Worm (Caenorhabditis elegans) whole organism, L2 larva: ENCODE results near the gene K02C4.5.

Source experiments
- C34F6.9 ChIP-seq: fragments of 150-350 bp; optimal IDR thresholded peaks from 2 replicates; lab custom pipeline; 2014; ENCODE audit warnings: missing biosample characterization, missing genetic modification characterization
- F13H6.1 ChIP-seq: sonication (generic microtip); optimal IDR thresholded peaks from 2 replicates; lab custom pipeline; 2016; ENCODE audit warnings: missing genetic modification characterization, missing compliant biosample characterization
- Y55F3AM.14 ChIP-seq: fragments of 200-800 bp; sonication (Bioruptor generic); optimal IDR thresholded peaks from 2 replicates; lab custom pipeline; 2018; ENCODE audit warnings: mild to moderate bottlenecking, missing genetic modification characterization, missing compliant biosample characterization
- ZK546.5 ChIP-seq: sonication (generic microtip); optimal IDR thresholded peaks from 2 replicates; lab custom pipeline; 2017; ENCODE audit warnings: missing biosample characterization, missing genetic modification characterization
- aly-2 ChIP-seq: fragments of 150-350 bp; optimal IDR thresholded peaks from 2 replicates; lab custom pipeline; 2014; ENCODE audit warnings: missing biosample characterization, missing genetic modification characterization
- blmp-1 ChIP-seq: sonication (generic microtip); optimal IDR thresholded peaks from 2 replicates; lab custom pipeline; 2017; ENCODE audit warnings: missing genetic modification characterization, mild to moderate bottlenecking, missing compliant biosample characterization, antibody characterized with exemption, moderate library complexity; ENCODE audit not compliant: insufficient read depth
- ceh-16 ChIP-seq: fragments of 150-350 bp; optimal IDR thresholded peaks from 2 replicates; lab custom pipeline; 2014; ENCODE audit warnings: missing biosample characterization, missing genetic modification characterization
- ceh-82 ChIP-seq: fragments of 150-350 bp; optimal IDR thresholded peaks from 2 replicates; lab custom pipeline; 2014; ENCODE audit warnings: missing biosample characterization, missing genetic modification characterization
- crh-2 ChIP-seq: sonication (generic microtip); optimal IDR thresholded peaks from 2 replicates; lab custom pipeline; 2017; ENCODE audit warnings: missing biosample characterization, missing genetic modification characterization
- dmd-4 ChIP-seq: sonication (generic microtip); optimal IDR thresholded peaks from 2 replicates; lab custom pipeline; 2017; ENCODE audit warnings: missing biosample characterization, missing genetic modification characterization
- egl-27 ChIP-seq: sonication (generic microtip); optimal IDR thresholded peaks from 3 replicates; lab custom pipeline; 2017; ENCODE audit warnings: missing biosample characterization, missing genetic modification reagents, missing genetic modification characterization
- elt-1 ChIP-seq: fragments of 150-350 bp; optimal IDR thresholded peaks from 2 replicates; lab custom pipeline; 2014; ENCODE audit warnings: missing biosample characterization, missing genetic modification characterization
- elt-3 ChIP-seq: sonication (generic microtip); optimal IDR thresholded peaks from 2 replicates; lab custom pipeline; 2017; ENCODE audit warnings: missing biosample characterization, missing genetic modification characterization
- fos-1 ChIP-seq: fragments of 150-350 bp; optimal IDR thresholded peaks from 2 replicates; lab custom pipeline; 2014; ENCODE audit warnings: missing biosample characterization, missing genetic modification characterization
- gmeb-1 ChIP-seq: fragments of 150-350 bp; optimal IDR thresholded peaks from 2 replicates; lab custom pipeline; 2014; ENCODE audit warnings: missing biosample characterization, missing genetic modification characterization
- lin-11 ChIP-seq: fragments of 150-350 bp; sonication (generic microtip); optimal IDR thresholded peaks from 2 replicates; lab custom pipeline; 2014; ENCODE audit warnings: missing biosample characterization, missing genetic modification characterization, inconsistent platforms, mixed read lengths
- lin-13 ChIP-seq: fragments of 150-350 bp; optimal IDR thresholded peaks from 2 replicates; lab custom pipeline; 2014; ENCODE audit warnings: missing biosample characterization, missing genetic modification reagents, missing genetic modification characterization
- lsy-2 ChIP-seq, 2 experiments: fragments of 150-350 bp in 1 of 2; sonication (generic microtip) in 1 of 2; optimal IDR thresholded peaks; 2 replicates each; lab custom pipeline; 2014 to 2017; ENCODE audit warnings: missing biosample characterization in 2 of 2, missing genetic modification characterization in 2 of 2
- mbf-1 ChIP-seq: sonication (generic microtip); optimal IDR thresholded peaks from 2 replicates; lab custom pipeline; 2017; ENCODE audit warnings: missing biosample characterization, missing genetic modification characterization
- mdl-1 ChIP-seq, 2 experiments: fragments of 150-350 bp in 1 of 2; sonication (generic microtip) in 1 of 2; optimal IDR thresholded peaks; 2 replicates each; lab custom pipeline; 2017; ENCODE audit warnings: missing biosample characterization in 2 of 2, missing genetic modification characterization in 2 of 2
- nhr-10 ChIP-seq: sonication (generic microtip); optimal IDR thresholded peaks from 2 replicates; lab custom pipeline; 2017; ENCODE audit warnings: missing biosample characterization, missing genetic modification characterization
- nhr-12 ChIP-seq: fragments of 150-350 bp; optimal IDR thresholded peaks from 2 replicates; lab custom pipeline; 2014; ENCODE audit warnings: missing biosample characterization, missing genetic modification characterization
- nhr-129 ChIP-seq: fragments of 150-350 bp; optimal IDR thresholded peaks from 2 replicates; lab custom pipeline; 2014; ENCODE audit warnings: missing biosample characterization, missing genetic modification characterization
- nhr-21 ChIP-seq: fragments of 150-350 bp; optimal IDR thresholded peaks from 2 replicates; lab custom pipeline; 2014; ENCODE audit warnings: missing biosample characterization, missing genetic modification characterization
- nhr-25 ChIP-seq: fragments of 150-350 bp; sonication (generic microtip); optimal IDR thresholded peaks from 3 replicates; lab custom pipeline; 2014; ENCODE audit warnings: missing biosample characterization, missing genetic modification characterization
- nhr-77 ChIP-seq: fragments of 150-350 bp; optimal IDR thresholded peaks from 2 replicates; lab custom pipeline; 2014; ENCODE audit warnings: missing biosample characterization, missing genetic modification characterization
- peb-1 ChIP-seq: fragments of 150-350 bp; optimal IDR thresholded peaks from 2 replicates; lab custom pipeline; 2014; ENCODE audit warnings: missing biosample characterization, missing genetic modification characterization
- skn-1 ChIP-seq: sonication (generic microtip); optimal IDR thresholded peaks from 2 replicates; lab custom pipeline; 2017; ENCODE audit warnings: missing biosample characterization, missing genetic modification characterization
- snpc-4 ChIP-seq: fragments of 150-350 bp; optimal IDR thresholded peaks from 2 replicates; lab custom pipeline; 2014; ENCODE audit warnings: missing biosample characterization, missing genetic modification characterization
- unc-39 ChIP-seq: fragments of 150-350 bp; optimal IDR thresholded peaks from 2 replicates; lab custom pipeline; 2014; ENCODE audit warnings: missing biosample characterization, missing genetic modification characterization
- zag-1 ChIP-seq: fragments of 150-350 bp; optimal IDR thresholded peaks from 2 replicates; lab custom pipeline; 2014; ENCODE audit warnings: missing biosample characterization, missing genetic modification characterization
- ztf-1 ChIP-seq: fragments of 200-800 bp; sonication (Bioruptor generic); conservative IDR thresholded peaks from 2 replicates; pipeline ENCODE4 v1.3.6; 2022; ENCODE audit warnings: missing genetic modification characterization, missing compliant biosample characterization
- ztf-4 ChIP-seq: fragments of 150-350 bp; optimal IDR thresholded peaks from 2 replicates; lab custom pipeline; 2014; ENCODE audit warnings: missing biosample characterization, missing genetic modification characterization

Gene K02C4.5

ce11 chrII:8078041-8078440 is at the start of gene K02C4.5:
TSS of gene K02C4.5 (plus strand) at chrII:8078435.
- no peak for TF ChIP-seq lin-13
- TF ChIP-seq peb-1, result no peak
- TF ChIP-seq skn-1 (tag; lab: Kevin White, UChicago), result peak; percentile 11
- TF ChIP-seq nhr-12 (tag; lab: Kevin White, UChicago), result no peak
- TF ChIP-seq lin-11 (tag; lab: Kevin White, UChicago), result no peak
- TF ChIP-seq ceh-16, result no peak
- no peak for TF ChIP-seq Y55F3AM.14 (GFP tag; lab: Kevin White, UChicago)
- TF ChIP-seq nhr-10 (tag; lab: Kevin White, UChicago), result no peak
- no peak for TF ChIP-seq dmd-4 (tag; lab: Kevin White, UChicago)
- TF ChIP-seq aly-2 (tag; lab: Kevin White, UChicago), result no peak
- TF ChIP-seq fos-1 (tag; lab: Kevin White, UChicago), result peak; percentile 98
- no peak for TF ChIP-seq mdl-1 (tag; optimal IDR thresholded peaks at IDR 0.05; lab: Kevin White, UChicago)
- no peak for TF ChIP-seq nhr-21 (tag; lab: Kevin White, UChicago)
- TF ChIP-seq crh-2 (tag; lab: Kevin White, UChicago), result peak; percentile 48
- no peak for TF ChIP-seq snpc-4 (tag; lab: Kevin White, UChicago)
- no peak for TF ChIP-seq elt-1 (tag; lab: Kevin White, UChicago)
- TF ChIP-seq C34F6.9 (tag; lab: Kevin White, UChicago), result no peak

DNA sequence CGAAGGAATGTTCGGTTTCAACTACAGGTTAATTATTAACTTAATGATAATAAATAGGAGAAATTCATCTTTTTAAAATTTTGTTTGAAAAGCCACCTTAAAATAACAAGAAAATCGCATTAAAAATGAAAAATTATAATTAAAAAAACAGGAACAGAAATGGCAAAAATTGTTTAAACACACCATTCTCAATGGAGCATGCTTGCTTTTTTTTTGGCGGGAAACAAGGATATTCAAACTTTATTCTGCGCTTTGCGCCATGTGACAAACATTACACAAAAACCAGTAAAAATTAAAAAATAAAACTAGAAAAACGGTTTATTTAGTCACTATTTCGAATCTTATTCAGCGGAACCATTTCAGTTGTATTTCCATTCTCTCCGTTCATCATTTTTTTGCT is 49.5 kb upstream of the K02C4.5 start:
- no peak for TF ChIP-seq mbf-1 (tag; lab: Kevin White, UChicago)
- no peak for TF ChIP-seq elt-1 (tag; lab: Kevin White, UChicago)
- TF ChIP-seq aly-2 (tag; lab: Kevin White, UChicago), result no peak
- TF ChIP-seq C34F6.9 (tag; lab: Kevin White, UChicago), result no peak
- no peak for TF ChIP-seq egl-27 (tag; lab: Kevin White, UChicago)
- no peak for TF ChIP-seq nhr-77 (tag; lab: Kevin White, UChicago)
- no peak for TF ChIP-seq nhr-25 (tag; lab: Kevin White, UChicago)
- no peak for TF ChIP-seq nhr-21 (tag; lab: Kevin White, UChicago)
- TF ChIP-seq ceh-16, result no peak
- no peak for TF ChIP-seq gmeb-1
- TF ChIP-seq crh-2 (tag; lab: Kevin White, UChicago), result no peak
- no peak for TF ChIP-seq ZK546.5 (tag; lab: Kevin White, UChicago)
- TF ChIP-seq lin-11 (tag; lab: Kevin White, UChicago), result no peak
- TF ChIP-seq nhr-129, result no peak
- TF ChIP-seq nhr-12 (tag; lab: Kevin White, UChicago), result no peak
- TF ChIP-seq F13H6.1, result no peak
- no peak for TF ChIP-seq mdl-1 (tag; optimal IDR thresholded peaks at IDR 0.05; lab: Kevin White, UChicago)

DNA sequence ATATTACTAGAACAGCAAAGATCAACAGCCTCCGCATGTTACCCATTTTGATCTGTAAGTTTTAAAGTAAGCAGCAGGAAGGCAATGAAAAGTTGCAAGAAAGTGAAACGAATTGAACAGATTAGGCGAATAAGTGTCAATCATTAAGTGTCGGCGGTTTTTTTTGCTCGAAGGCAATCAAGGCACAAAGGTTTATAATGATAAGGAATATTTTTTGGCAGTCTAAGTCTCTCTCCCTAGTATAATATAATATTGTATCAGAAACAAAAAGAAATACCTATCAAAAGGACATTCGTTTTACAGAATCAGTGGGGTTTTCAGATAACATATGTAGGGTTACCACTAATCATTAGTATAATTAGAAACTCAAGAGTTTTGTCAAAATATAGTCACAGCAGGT is 45.6 kb upstream of the K02C4.5 start, which contains the start of gene nrf-6:
TSS of gene nrf-6 (minus strand) at position 52 of the 400 bp plus-strand sequence.
- TF ChIP-seq snpc-4 (tag; lab: Kevin White, UChicago) (no peak), fos-1 (tag; lab: Kevin White, UChicago) (peak; percentile 56)

DNA sequence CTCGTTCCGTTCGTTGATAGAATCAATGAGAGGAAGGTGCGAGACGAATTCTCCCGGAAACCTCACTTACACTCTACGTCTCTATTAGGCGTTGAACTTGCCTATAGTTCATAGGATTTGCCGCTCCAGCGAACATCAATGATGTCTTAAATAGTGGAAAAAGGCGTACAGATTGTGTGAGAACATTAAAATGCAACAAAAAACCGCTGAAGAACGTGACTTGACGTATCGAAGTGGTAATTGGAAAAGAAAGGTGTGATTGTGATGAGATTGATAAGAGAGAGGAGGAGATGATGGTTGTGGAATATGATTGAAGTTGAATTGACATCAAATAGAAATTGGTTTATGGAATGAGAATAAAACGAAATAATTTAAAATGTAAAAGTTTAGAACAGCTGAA is 44.2 kb upstream of the K02C4.5 start:
- TF ChIP-seq fos-1 (tag; lab: Kevin White, UChicago), result peak; percentile 46
- no peak for TF ChIP-seq lsy-2 (tag; optimal IDR thresholded peaks at IDR 0.05; lab: Kevin White, UChicago)

DNA sequence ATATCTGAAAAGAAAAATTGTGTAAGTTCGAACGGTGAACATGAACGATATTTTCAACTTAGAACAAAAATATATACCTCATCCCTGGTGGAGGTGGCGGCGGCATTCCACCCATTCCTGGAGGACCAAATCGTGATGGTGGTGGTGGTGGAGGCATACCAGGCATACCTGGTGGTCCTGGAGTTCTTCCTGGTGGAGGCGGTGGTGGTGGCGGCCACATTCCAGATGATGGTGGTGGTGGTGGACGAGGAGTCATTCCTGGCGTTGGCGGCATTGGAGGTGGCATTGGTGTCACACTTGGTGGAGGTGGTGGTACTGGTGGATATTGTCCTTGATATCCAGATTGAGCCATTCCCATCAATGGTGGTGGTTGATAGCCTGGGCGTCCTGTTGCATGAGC is 43.6 kb upstream of the K02C4.5 start:
- TF ChIP-seq ztf-4 (no peak), unc-39 (tag; lab: Kevin White, UChicago) (no peak), nhr-77 (tag; lab: Kevin White, UChicago) (no peak)

- no peak for TF ChIP-seq F13H6.1
- TF ChIP-seq unc-39 (tag; lab: Kevin White, UChicago), result no peak
- TF ChIP-seq ZK546.5 (tag; lab: Kevin White, UChicago), result no peak
- TF ChIP-seq, all 48 proteins: peak for 0
Observed at ce11 chrII:8035667-8036066, 42.6 kb upstream of the K02C4.5 start, which contains the start of gene sap-49. TSS of gene sap-49 (minus strand) at chrII:8035767.

ce11 chrII:8037246-8037645 is 41.0 kb upstream of the K02C4.5 start, which contains the start of gene arp-6:
TSS of gene arp-6 (minus strand) at chrII:8037346.
- TF ChIP-seq ztf-1 (GFP tag; lab: Robert Waterston, UW) (no peak), peb-1 (no peak), blmp-1 (tag; lab: Kevin White, UChicago) (no peak), zag-1 (tag; lab: Kevin White, UChicago) (no peak), elt-3 (no peak), Y55F3AM.14 (GFP tag; lab: Kevin White, UChicago) (no peak), ceh-82 (tag; lab: Kevin White, UChicago) (no peak), mdl-1 (tag; optimal IDR thresholded peaks at IDR 0.05; lab: Kevin White, UChicago) (no peak), gmeb-1 (no peak)
